Worm (Caenorhabditis elegans) whole organism, L4 larva: ENCODE measurements around the gene patr-1.

Experiments used
- F49E8.2 ChIP-seq: sonication (generic microtip); optimal IDR thresholded peaks from 2 replicates; lab custom pipeline; 2016; ENCODE audit warnings: missing compliant biosample characterization, mild to moderate bottlenecking, missing genetic modification characterization, borderline replicate concordance
- T20F7.1 ChIP-seq: fragments of 200-800 bp; sonication (Bioruptor generic); optimal IDR thresholded peaks from 2 replicates; lab custom pipeline; 2018; ENCODE audit warnings: mild to moderate bottlenecking, missing genetic modification characterization, missing compliant biosample characterization
- Y105C5A.15 ChIP-seq: fragments of 200-800 bp; sonication (Bioruptor generic); IDR thresholded peaks from 2 replicates; pipeline ENCODE4 v1.3.6; 2022; ENCODE audit warnings: missing genetic modification characterization, missing compliant biosample characterization
- Y48G9A.11 ChIP-seq: fragments of 200-800 bp; sonication (Bioruptor generic); IDR thresholded peaks from 2 replicates; pipeline ENCODE4 v1.3.6; 2022; ENCODE audit warnings: missing genetic modification reagents, missing genetic modification characterization, missing compliant biosample characterization
- ZK337.2 ChIP-seq: fragments of 200-800 bp; sonication (Bioruptor generic); IDR thresholded peaks from 2 replicates; pipeline ENCODE4 v1.3.6; 2022; ENCODE audit warnings: missing genetic modification reagents, missing genetic modification characterization, missing compliant biosample characterization
- attf-4 ChIP-seq: sonication (generic microtip); optimal IDR thresholded peaks from 3 replicates; lab custom pipeline; 2017; ENCODE audit warnings: missing biosample characterization, missing genetic modification characterization
- ceh-28 ChIP-seq: fragments of 150-350 bp; optimal IDR thresholded peaks from 2 replicates; lab custom pipeline; 2014; ENCODE audit warnings: missing biosample characterization, missing genetic modification reagents, missing genetic modification characterization
- cey-2 ChIP-seq: sonication (generic microtip); optimal IDR thresholded peaks from 3 replicates; lab custom pipeline; 2017; ENCODE audit warnings: missing genetic modification characterization, mild to moderate bottlenecking, missing compliant biosample characterization, antibody characterized with exemption, borderline replicate concordance; ENCODE audit not compliant: insufficient read depth
- ctbp-1 ChIP-seq: fragments of 200-800 bp; sonication (Bioruptor generic); IDR thresholded peaks from 2 replicates; pipeline ENCODE4 v1.3.6; 2022; ENCODE audit warnings: missing genetic modification reagents, missing genetic modification characterization, missing compliant biosample characterization
- daf-16 ChIP-seq, 3 experiments: sonication (generic microtip); optimal IDR thresholded peaks; 2 replicates each; lab custom pipeline; 2016 to 2017; ENCODE audit warnings: missing genetic modification characterization in 3 of 3, missing genetic modification reagents in 3 of 3, mild to moderate bottlenecking in 2 of 3, missing compliant biosample characterization in 2 of 3, missing biosample characterization in 1 of 3, moderate library complexity in 1 of 3
- dmd-6 ChIP-seq: fragments of 200-800 bp; sonication (Bioruptor generic); IDR thresholded peaks from 2 replicates; pipeline ENCODE4 v1.3.6; 2022; ENCODE audit warnings: missing genetic modification reagents, missing genetic modification characterization, missing compliant biosample characterization
- dve-1 ChIP-seq: sonication (generic microtip); optimal IDR thresholded peaks from 2 replicates; lab custom pipeline; 2017; ENCODE audit warnings: antibody characterized with exemption, mild to moderate bottlenecking, missing genetic modification characterization, missing compliant biosample characterization; ENCODE audit not compliant: insufficient read depth
- egl-27 ChIP-seq: sonication (generic microtip); optimal IDR thresholded peaks from 3 replicates; lab custom pipeline; 2017; ENCODE audit warnings: missing biosample characterization, missing genetic modification reagents, missing genetic modification characterization
- hif-1 ChIP-seq, 2 experiments: sonication (generic microtip); optimal IDR thresholded peaks; 2 replicates each; lab custom pipeline; 2016 to 2017; ENCODE audit warnings: missing compliant biosample characterization in 2 of 2, missing genetic modification characterization in 2 of 2, missing genetic modification reagents in 2 of 2, missing genotype in 2 of 2, mild to moderate bottlenecking in 1 of 2
- jun-1 ChIP-seq: fragments of 150-350 bp; optimal IDR thresholded peaks from 2 replicates; lab custom pipeline; 2014; ENCODE audit warnings: missing biosample characterization, missing genetic modification reagents, missing genetic modification characterization
- lin-15B ChIP-seq: fragments of 150-350 bp; sonication (generic microtip); optimal IDR thresholded peaks from 3 replicates; lab custom pipeline; 2014; ENCODE audit warnings: missing biosample characterization, missing genetic modification characterization
- lin-29 ChIP-seq: fragments of 200-800 bp; sonication (Bioruptor generic); IDR thresholded peaks from 2 replicates; pipeline ENCODE4 v1.3.6; 2022; ENCODE audit warnings: missing genetic modification reagents, missing genetic modification characterization, missing compliant biosample characterization
- lin-38 ChIP-seq: fragments of 200-800 bp; sonication (Bioruptor generic); IDR thresholded peaks from 2 replicates; pipeline ENCODE4 v1.3.6; 2022; ENCODE audit warnings: missing genetic modification reagents, missing genetic modification characterization, missing compliant biosample characterization
- lin-39 ChIP-seq: fragments of 150-350 bp; optimal IDR thresholded peaks from 2 replicates; lab custom pipeline; 2014; ENCODE audit warnings: missing biosample characterization, missing genetic modification reagents, missing genetic modification characterization
- lir-3 ChIP-seq: sonication (generic microtip); optimal IDR thresholded peaks from 2 replicates; lab custom pipeline; 2016; ENCODE audit warnings: mild to moderate bottlenecking, missing genetic modification characterization, missing compliant biosample characterization
- lsy-2 ChIP-seq, 2 experiments: fragments of 150-350 bp in 1 of 2; sonication (generic microtip) in 1 of 2; optimal IDR thresholded peaks; 2 replicates each; lab custom pipeline; 2014 to 2017; ENCODE audit warnings: missing biosample characterization in 2 of 2, missing genetic modification characterization in 2 of 2
- madf-9 ChIP-seq: fragments of 200-800 bp; sonication (Bioruptor generic); conservative IDR thresholded peaks from 2 replicates; pipeline ENCODE4 v1.3.6; 2022; ENCODE audit warnings: missing genetic modification reagents, missing genetic modification characterization, missing compliant biosample characterization
- mdl-1 ChIP-seq, 2 experiments: fragments of 150-350 bp in 1 of 2; sonication (generic microtip) in 1 of 2; optimal IDR thresholded peaks; 2 replicates each; lab custom pipeline; 2014 to 2017; ENCODE audit warnings: missing biosample characterization in 2 of 2, missing genetic modification characterization in 2 of 2
- mep-1 ChIP-seq: fragments of 150-350 bp; sonication (generic microtip); optimal IDR thresholded peaks from 3 replicates; lab custom pipeline; 2014; ENCODE audit warnings: missing biosample characterization, missing genetic modification characterization
- mes-2 ChIP-seq: sonication (generic microtip); optimal IDR thresholded peaks from 2 replicates; lab custom pipeline; 2016; ENCODE audit warnings: missing genotype, mild to moderate bottlenecking, missing genetic modification characterization, missing compliant biosample characterization; ENCODE audit not compliant: poor library complexity, severe bottlenecking
- mxl-3 ChIP-seq: fragments of 200-800 bp; sonication (Bioruptor generic); optimal IDR thresholded peaks from 2 replicates; lab custom pipeline; 2018; ENCODE audit warnings: mild to moderate bottlenecking, missing genetic modification characterization, missing compliant biosample characterization
- nhr-11 ChIP-seq: fragments of 150-350 bp; optimal IDR thresholded peaks from 2 replicates; lab custom pipeline; 2014; ENCODE audit warnings: missing biosample characterization, missing genetic modification characterization
- nhr-111 ChIP-seq: fragments of 200-800 bp; sonication (Bioruptor generic); optimal IDR thresholded peaks from 2 replicates; lab custom pipeline; 2018; ENCODE audit warnings: mild to moderate bottlenecking, missing genetic modification characterization, missing compliant biosample characterization
- nhr-25 ChIP-seq: sonication (generic microtip); optimal IDR thresholded peaks from 2 replicates; lab custom pipeline; 2017; ENCODE audit warnings: missing genetic modification characterization, mild to moderate bottlenecking, missing compliant biosample characterization, antibody characterized with exemption, moderate library complexity, borderline replicate concordance; ENCODE audit not compliant: insufficient read depth
- nhr-41 ChIP-seq: fragments of 200-800 bp; sonication (Bioruptor generic); IDR thresholded peaks from 2 replicates; pipeline ENCODE4 v1.3.6; 2022; ENCODE audit warnings: missing genetic modification reagents, missing genetic modification characterization, missing compliant biosample characterization
- pha-4 ChIP-seq, 2 experiments: fragments of 150-350 bp in 1 of 2; fragments of 200-800 bp in 1 of 2; sonication (Bioruptor generic) in 1 of 2; IDR thresholded peaks in 1 of 2; optimal IDR thresholded peaks in 1 of 2; 2 replicates each; pipeline versions ENCODE4 v1.3.6 to Lab custom; 2014 to 2022; ENCODE audit warnings: missing genetic modification characterization in 2 of 2, missing genetic modification reagents in 2 of 2, missing biosample characterization in 1 of 2, missing compliant biosample characterization in 1 of 2
- php-3 ChIP-seq: fragments of 200-800 bp; sonication (Bioruptor generic); IDR thresholded peaks from 2 replicates; pipeline ENCODE4 v1.3.6; 2022; ENCODE audit warnings: missing genetic modification reagents, missing genetic modification characterization, missing compliant biosample characterization
- saeg-2 ChIP-seq: fragments of 200-800 bp; sonication (Bioruptor generic); IDR thresholded peaks from 2 replicates; pipeline ENCODE4 v1.3.6; 2022; ENCODE audit warnings: missing genetic modification reagents, missing genetic modification characterization, missing compliant biosample characterization
- sdz-12 ChIP-seq: fragments of 200-800 bp; sonication (Bioruptor generic); optimal IDR thresholded peaks from 2 replicates; lab custom pipeline; 2018; ENCODE audit warnings: mild to moderate bottlenecking, missing genetic modification characterization, missing compliant biosample characterization
- snpc-4 ChIP-seq: fragments of 150-350 bp; optimal IDR thresholded peaks from 2 replicates; lab custom pipeline; 2014; ENCODE audit warnings: missing biosample characterization, missing genetic modification characterization
- spr-1 ChIP-seq: sonication (generic microtip); optimal IDR thresholded peaks from 2 replicates; lab custom pipeline; 2016; ENCODE audit warnings: mild to moderate bottlenecking, missing genetic modification characterization, missing compliant biosample characterization
- spr-3 ChIP-seq: fragments of 200-800 bp; sonication (Bioruptor generic); optimal IDR thresholded peaks from 2 replicates; lab custom pipeline; 2018; ENCODE audit warnings: mild to moderate bottlenecking, missing genetic modification characterization, missing compliant biosample characterization
- tag-97 ChIP-seq: fragments of 200-800 bp; sonication (Bioruptor generic); IDR thresholded peaks from 2 replicates; pipeline ENCODE4 v1.3.6; 2022; ENCODE audit warnings: missing genetic modification characterization, missing compliant biosample characterization
- unc-62 ChIP-seq, 3 experiments: fragments of 150-350 bp in 1 of 3; sonication (generic microtip); optimal IDR thresholded peaks in 2 of 3; peaks in 1 of 3; 1 replicate in 1 of 3; 2 replicates in 2 of 3; lab custom pipeline; 2014 to 2017; ENCODE audit warnings: missing biosample characterization in 3 of 3, missing genetic modification characterization in 3 of 3, missing genetic modification reagents in 3 of 3, missing genotype in 1 of 3
- zag-1 ChIP-seq: fragments of 150-350 bp; optimal IDR thresholded peaks from 2 replicates; lab custom pipeline; 2014; ENCODE audit warnings: missing biosample characterization, missing genetic modification characterization
- zfp-2 ChIP-seq: sonication (generic microtip); optimal IDR thresholded peaks from 2 replicates; lab custom pipeline; 2016; ENCODE audit warnings: mild to moderate bottlenecking, missing genetic modification characterization, missing compliant biosample characterization
- zip-11 ChIP-seq: fragments of 200-800 bp; sonication (Bioruptor generic); IDR thresholded peaks from 2 replicates; pipeline ENCODE4 v1.3.6; 2022; ENCODE audit warnings: missing genetic modification characterization, missing compliant biosample characterization
- zip-2 ChIP-seq: fragments of 150-350 bp; optimal IDR thresholded peaks from 2 replicates; lab custom pipeline; 2014; ENCODE audit warnings: missing biosample characterization, missing genetic modification characterization

Gene patr-1

ce11 chrII:11748494-11748893 lies 29.2 kb downstream of the patr-1 start, which contains the start of the genes F44E5.17 and gpb-1:
Gene F44E5.17, minus strand, starts transcription at chrII:11748594.
Gene gpb-1, minus strand, starts transcription at chrII:11748611.
- TF ChIP-seq nhr-41 (GFP tag; lab: Robert Waterston, UW) (no peak), cey-2 (tag; lab: Kevin White, UChicago) (no peak), mep-1 (tag; lab: Kevin White, UChicago) (peak; percentile 20), Y105C5A.15 (GFP tag; lab: Robert Waterston, UW) (no peak), attf-4 (tag; lab: Kevin White, UChicago) (no peak), dmd-6 (no peak), pha-4 (GFP tag; IDR thresholded peaks at IDR 0.05; lab: Robert Waterston, UW) (0 out of 2 replicates have a peak, but pooled peaks have one; percentile 23), pha-4 (tag; optimal IDR thresholded peaks at IDR 0.05; lab: Kevin White, UChicago) (no peak), mxl-3 (GFP tag; lab: Kevin White, UChicago) (no peak), snpc-4 (no peak), madf-9 (GFP tag; lab: Robert Waterston, UW) (no peak), lin-38 (GFP tag; lab: Robert Waterston, UW) (no peak), egl-27 (no peak), dve-1 (tag; lab: Kevin White, UChicago) (peak; percentile 22), zag-1 (tag; lab: Kevin White, UChicago) (no peak), php-3 (no peak), Y48G9A.11 (no peak), jun-1 (tag; lab: Kevin White, UChicago) (no peak), ceh-28 (tag; lab: Kevin White, UChicago) (peak; percentile 2), unc-62 (GFP tag; optimal IDR thresholded peaks at IDR 0.05 in 1 of 2; lab: Kevin White, UChicago) (no peak), unc-62 (tag; optimal IDR thresholded peaks at IDR 0.05; lab: Kevin White, UChicago) (no peak), tag-97 (no peak), ctbp-1 (no peak)

- peak; percentile 35 for TF ChIP-seq T20F7.1 (GFP tag; lab: Kevin White, UChicago)
- 0 out of 2 replicates have a peak, but pooled peaks have one; percentile 9 for TF ChIP-seq lin-38 (GFP tag; lab: Robert Waterston, UW)
- TF ChIP-seq mes-2 (tag; lab: Kevin White, UChicago): peak; percentile 15
- TF ChIP-seq lsy-2 (tag; optimal IDR thresholded peaks at IDR 0.05; lab: Kevin White, UChicago): peak; percentile 24 to 95
- no peak for TF ChIP-seq egl-27
- no peak for TF ChIP-seq spr-1 (tag; lab: Kevin White, UChicago)
These were observed 29.9 kb downstream of the patr-1 start for ce11 chrII:11747889-11748288.

- peak in 1 of 2 experiments; percentile 9 for TF ChIP-seq daf-16 (GFP tag; optimal IDR thresholded peaks at IDR 0.05; lab: Kevin White, UChicago)
- TF ChIP-seq daf-16 (tag; optimal IDR thresholded peaks at IDR 0.05; lab: Kevin White, UChicago): no peak
- 0 out of 2 replicates have a peak, but pooled peaks have one; percentile 30 for TF ChIP-seq Y105C5A.15 (GFP tag; lab: Robert Waterston, UW)
- no peak for TF ChIP-seq lir-3 (tag; lab: Kevin White, UChicago)
- TF ChIP-seq Y48G9A.11: no peak
- peak; percentile 7 for TF ChIP-seq nhr-11 (tag; lab: Kevin White, UChicago)
- TF ChIP-seq spr-1 (tag; lab: Kevin White, UChicago): peak; percentile 53
- TF ChIP-seq spr-3 (GFP tag; lab: Kevin White, UChicago): peak; percentile 40
- no peak for TF ChIP-seq lin-29 (GFP tag; lab: Robert Waterston, UW)
- TF ChIP-seq saeg-2: no peak
- TF ChIP-seq zfp-2 (tag; lab: Kevin White, UChicago): peak; percentile 5
- TF ChIP-seq zip-2 (tag; lab: Kevin White, UChicago): no peak
- TF ChIP-seq pha-4 (GFP tag; IDR thresholded peaks at IDR 0.05; lab: Robert Waterston, UW): peak; percentile 54; the same call in 1 of the 2 replicates
- TF ChIP-seq pha-4 (tag; optimal IDR thresholded peaks at IDR 0.05; lab: Kevin White, UChicago): no peak
- TF ChIP-seq dmd-6: peak; percentile 21; the same call in 1 of the 2 replicates
- TF ChIP-seq hif-1 (tag; optimal IDR thresholded peaks at IDR 0.05; lab: Kevin White, UChicago): peak in 1 of 2 experiments; percentile 63
- no peak for TF ChIP-seq cey-2 (tag; lab: Kevin White, UChicago)
- peak; percentile 5 to 73 for TF ChIP-seq mdl-1 (tag; optimal IDR thresholded peaks at IDR 0.05; lab: Kevin White, UChicago)
- peak; percentile 82 for TF ChIP-seq mep-1 (tag; lab: Kevin White, UChicago)
- no peak for TF ChIP-seq nhr-111 (GFP tag; lab: Kevin White, UChicago)
- TF ChIP-seq lin-39 (tag; lab: Kevin White, UChicago): no peak
- no peak for TF ChIP-seq lin-15B (tag; lab: Kevin White, UChicago)
- TF ChIP-seq nhr-25 (tag; lab: Kevin White, UChicago): no peak
- no peak for TF ChIP-seq F49E8.2 (tag; lab: Kevin White, UChicago)
- TF ChIP-seq zip-11 (GFP tag; lab: Robert Waterston, UW): no peak
- TF ChIP-seq sdz-12 (GFP tag; lab: Kevin White, UChicago): no peak
- no peak for TF ChIP-seq ZK337.2
These were observed 30.9 kb downstream of the patr-1 start for ce11 chrII:11746782-11747288.
